Worm (Caenorhabditis elegans) whole organism, L4 larva: ENCODE data around the gene hpo-6.

ENCODE experiments used
- F10B5.3 ChIP-seq: sonication (generic microtip); optimal IDR thresholded peaks from 2 replicates; lab custom pipeline; 2016; ENCODE audit warnings: mild to moderate bottlenecking, missing genetic modification characterization, missing compliant biosample characterization
- F26F4.8 ChIP-seq: fragments of 200-800 bp; sonication (Bioruptor generic); conservative IDR thresholded peaks from 2 replicates; pipeline ENCODE4 v1.3.6; 2022; ENCODE audit warnings: missing genetic modification characterization, missing compliant biosample characterization
- F49E8.2 ChIP-seq: sonication (generic microtip); optimal IDR thresholded peaks from 2 replicates; lab custom pipeline; 2016; ENCODE audit warnings: missing compliant biosample characterization, mild to moderate bottlenecking, missing genetic modification characterization, borderline replicate concordance
- Y105C5A.15 ChIP-seq: fragments of 200-800 bp; sonication (Bioruptor generic); IDR thresholded peaks from 2 replicates; pipeline ENCODE4 v1.3.6; 2022; ENCODE audit warnings: missing genetic modification characterization, missing compliant biosample characterization
- aha-1 ChIP-seq: fragments of 150-350 bp; peaks from one replicate; lab custom pipeline; 2014; ENCODE audit warnings: missing biosample characterization, missing genetic modification characterization
- ama-1 ChIP-seq: fragments of 150-350 bp; optimal IDR thresholded peaks from 2 replicates; lab custom pipeline; 2014; ENCODE audit warnings: inconsistent platforms, mixed read lengths
- arid-1 ChIP-seq: fragments of 200-800 bp; sonication (Bioruptor generic); conservative IDR thresholded peaks from 2 replicates; pipeline ENCODE4 v1.3.6; 2022; ENCODE audit warnings: missing genetic modification reagents, missing genetic modification characterization, missing compliant biosample characterization
- attf-4 ChIP-seq: sonication (generic microtip); optimal IDR thresholded peaks from 3 replicates; lab custom pipeline; 2017; ENCODE audit warnings: missing biosample characterization, missing genetic modification characterization
- ceh-82 ChIP-seq: sonication (generic microtip); optimal IDR thresholded peaks from 2 replicates; lab custom pipeline; 2017; ENCODE audit warnings: missing biosample characterization, missing genetic modification characterization
- ctbp-1 ChIP-seq: fragments of 200-800 bp; sonication (Bioruptor generic); IDR thresholded peaks from 2 replicates; pipeline ENCODE4 v1.3.6; 2022; ENCODE audit warnings: missing genetic modification reagents, missing genetic modification characterization, missing compliant biosample characterization
- daf-12 ChIP-seq: fragments of 150-350 bp; optimal IDR thresholded peaks from 2 replicates; lab custom pipeline; 2014; ENCODE audit warnings: missing biosample characterization, missing genetic modification reagents, missing genetic modification characterization
- dmd-9 ChIP-seq: fragments of 200-800 bp; sonication (Bioruptor generic); IDR thresholded peaks from 2 replicates; pipeline ENCODE4 v1.3.6; 2022; ENCODE audit warnings: missing genetic modification reagents, missing genetic modification characterization, missing compliant biosample characterization
- duxl-1 ChIP-seq: sonication (generic microtip); optimal IDR thresholded peaks from 2 replicates; lab custom pipeline; 2016; ENCODE audit warnings: mild to moderate bottlenecking, missing genetic modification characterization, moderate library complexity, missing compliant biosample characterization; ENCODE audit not compliant: poor library complexity
- dve-1 ChIP-seq: sonication (generic microtip); optimal IDR thresholded peaks from 2 replicates; lab custom pipeline; 2017; ENCODE audit warnings: antibody characterized with exemption, mild to moderate bottlenecking, missing genetic modification characterization, missing compliant biosample characterization; ENCODE audit not compliant: insufficient read depth
- egl-43 ChIP-seq: fragments of 200-800 bp; sonication (Bioruptor generic); IDR thresholded peaks from 2 replicates; pipeline ENCODE4 v1.3.6; 2022; ENCODE audit warnings: missing genetic modification reagents, missing genetic modification characterization, missing compliant biosample characterization
- hmg-1.1 ChIP-seq: fragments of 200-800 bp; sonication (Bioruptor generic); IDR thresholded peaks from 2 replicates; pipeline ENCODE4 v1.3.6; 2022; ENCODE audit warnings: missing genetic modification reagents, missing genetic modification characterization, missing compliant biosample characterization
- lir-3 ChIP-seq: sonication (generic microtip); optimal IDR thresholded peaks from 2 replicates; lab custom pipeline; 2016; ENCODE audit warnings: mild to moderate bottlenecking, missing genetic modification characterization, missing compliant biosample characterization
- madf-5 ChIP-seq, 2 experiments: fragments of 200-800 bp; sonication (Bioruptor generic); IDR thresholded peaks; 2 replicates each; pipeline ENCODE4 v1.3.6; 2022; ENCODE audit warnings: missing compliant biosample characterization in 2 of 2, missing genetic modification characterization in 2 of 2
- mdt-29 ChIP-seq: fragments of 200-800 bp; sonication (Bioruptor generic); IDR thresholded peaks from 2 replicates; pipeline ENCODE4 v1.3.6; 2022; ENCODE audit warnings: missing genetic modification reagents, missing genetic modification characterization, missing compliant biosample characterization
- mes-2 ChIP-seq: sonication (generic microtip); optimal IDR thresholded peaks from 2 replicates; lab custom pipeline; 2016; ENCODE audit warnings: missing genotype, mild to moderate bottlenecking, missing genetic modification characterization, missing compliant biosample characterization; ENCODE audit not compliant: poor library complexity, severe bottlenecking
- mxl-3 ChIP-seq: fragments of 200-800 bp; sonication (Bioruptor generic); optimal IDR thresholded peaks from 2 replicates; lab custom pipeline; 2018; ENCODE audit warnings: mild to moderate bottlenecking, missing genetic modification characterization, missing compliant biosample characterization
- nhr-10 ChIP-seq: fragments of 150-350 bp; optimal IDR thresholded peaks from 2 replicates; lab custom pipeline; 2014; ENCODE audit warnings: missing biosample characterization, missing genetic modification characterization
- nhr-102 ChIP-seq: sonication (generic microtip); optimal IDR thresholded peaks from 2 replicates; lab custom pipeline; 2016; ENCODE audit warnings: mild to moderate bottlenecking, missing genetic modification characterization, moderate library complexity, missing compliant biosample characterization
- nhr-111 ChIP-seq: fragments of 200-800 bp; sonication (Bioruptor generic); optimal IDR thresholded peaks from 2 replicates; lab custom pipeline; 2018; ENCODE audit warnings: mild to moderate bottlenecking, missing genetic modification characterization, missing compliant biosample characterization
- nhr-25 ChIP-seq: sonication (generic microtip); optimal IDR thresholded peaks from 2 replicates; lab custom pipeline; 2017; ENCODE audit warnings: missing genetic modification characterization, mild to moderate bottlenecking, missing compliant biosample characterization, antibody characterized with exemption, moderate library complexity, borderline replicate concordance; ENCODE audit not compliant: insufficient read depth
- nhr-42 ChIP-seq: fragments of 200-800 bp; sonication (Bioruptor generic); IDR thresholded peaks from 2 replicates; pipeline ENCODE4 v1.3.6; 2022; ENCODE audit warnings: missing genetic modification characterization, missing compliant biosample characterization
- nhr-48 ChIP-seq: sonication (generic microtip); optimal IDR thresholded peaks from 2 replicates; lab custom pipeline; 2016; ENCODE audit warnings: mild to moderate bottlenecking, missing genetic modification characterization, missing compliant biosample characterization
- pha-4 ChIP-seq, 2 experiments: fragments of 150-350 bp in 1 of 2; fragments of 200-800 bp in 1 of 2; sonication (Bioruptor generic) in 1 of 2; IDR thresholded peaks in 1 of 2; optimal IDR thresholded peaks in 1 of 2; 2 replicates each; pipeline versions ENCODE4 v1.3.6 to Lab custom; 2014 to 2022; ENCODE audit warnings: missing genetic modification characterization in 2 of 2, missing genetic modification reagents in 2 of 2, missing biosample characterization in 1 of 2, missing compliant biosample characterization in 1 of 2
- php-3 ChIP-seq: fragments of 200-800 bp; sonication (Bioruptor generic); IDR thresholded peaks from 2 replicates; pipeline ENCODE4 v1.3.6; 2022; ENCODE audit warnings: missing genetic modification reagents, missing genetic modification characterization, missing compliant biosample characterization
- pqm-1 ChIP-seq: sonication (generic microtip); optimal IDR thresholded peaks from 2 replicates; lab custom pipeline; 2017; ENCODE audit warnings: missing biosample characterization, missing genetic modification characterization
- rbr-2 ChIP-seq: sonication (generic microtip); optimal IDR thresholded peaks from 2 replicates; lab custom pipeline; 2016; ENCODE audit warnings: missing genotype, missing genetic modification characterization, missing compliant biosample characterization
- set-16 ChIP-seq: fragments of 200-800 bp; sonication (Bioruptor generic); IDR thresholded peaks from 2 replicates; pipeline ENCODE4 v1.3.6; 2022; ENCODE audit warnings: missing genetic modification reagents, missing genetic modification characterization, missing compliant biosample characterization
- skn-1 ChIP-seq: fragments of 150-350 bp; optimal IDR thresholded peaks from 2 replicates; lab custom pipeline; 2014; ENCODE audit warnings: missing biosample characterization, missing genetic modification characterization
- snpc-1.2 ChIP-seq: fragments of 200-800 bp; sonication (Bioruptor generic); IDR thresholded peaks from 2 replicates; pipeline ENCODE4 v1.3.6; 2022; ENCODE audit warnings: missing genetic modification reagents, missing genetic modification characterization, missing compliant biosample characterization
- snpc-4 ChIP-seq: fragments of 150-350 bp; optimal IDR thresholded peaks from 2 replicates; lab custom pipeline; 2014; ENCODE audit warnings: missing biosample characterization, missing genetic modification characterization
- tag-97 ChIP-seq: fragments of 200-800 bp; sonication (Bioruptor generic); IDR thresholded peaks from 2 replicates; pipeline ENCODE4 v1.3.6; 2022; ENCODE audit warnings: missing genetic modification characterization, missing compliant biosample characterization
- tra-1 ChIP-seq: fragments of 200-800 bp; sonication (Bioruptor generic); IDR thresholded peaks from 2 replicates; pipeline ENCODE4 v1.3.6; 2022; ENCODE audit warnings: missing genetic modification reagents, missing genetic modification characterization, missing compliant biosample characterization
- zip-2 ChIP-seq: fragments of 150-350 bp; optimal IDR thresholded peaks from 2 replicates; lab custom pipeline; 2014; ENCODE audit warnings: missing biosample characterization, missing genetic modification characterization

hpo-6 gene

ce11 chrIV:1547129-1547528 lies 14.9 kb upstream of the hpo-6 start:
- TF ChIP-seq lir-3 = no peak
- TF ChIP-seq nhr-48 (tag; lab: Kevin White, UChicago) = no peak
- no peak for TF ChIP-seq duxl-1 (tag; lab: Kevin White, UChicago)
- TF ChIP-seq daf-12 = no peak
- no peak for TF ChIP-seq hmg-1.1 (GFP tag; lab: Robert Waterston, UW)
- no peak for TF ChIP-seq nhr-42 (GFP tag; lab: Robert Waterston, UW)
- no peak for TF ChIP-seq dve-1
- TF ChIP-seq mdt-29 = no peak
- no peak for TF ChIP-seq zip-2 (tag; lab: Kevin White, UChicago)

- TF ChIP-seq set-16 (no peak), aha-1 (tag; lab: Kevin White, UChicago) (peak; percentile 70), F26F4.8 (GFP tag; lab: Robert Waterston, UW) (0 out of 2 replicates have a peak, but pooled peaks have one; percentile 9), ama-1 (lab: Kevin White, UChicago) (peak; percentile 85), ctbp-1 (GFP tag; lab: Robert Waterston, UW) (no peak), snpc-1.2 (GFP tag; lab: Robert Waterston, UW) (no peak), mes-2 (peak; percentile 16), F49E8.2 (tag; lab: Kevin White, UChicago) (no peak), nhr-25 (tag; lab: Kevin White, UChicago) (peak; percentile 1), arid-1 (0 out of 2 replicates have a peak, but pooled peaks have one; percentile 11)
These were observed 13.5 kb upstream of the hpo-6 start, which contains the start of gene col-107 for ce11 chrIV:1548457-1548861. Gene col-107, plus strand, starts transcription at chrIV:1548721.

ce11 chrIV:1549095-1550093 lies 12.6 kb upstream of the hpo-6 start:
- peak; percentile 85 for TF ChIP-seq ama-1 (lab: Kevin White, UChicago)
- peak; percentile 5 for TF ChIP-seq mes-2
- no peak for TF ChIP-seq nhr-102
- TF ChIP-seq attf-4 (tag; lab: Kevin White, UChicago) = no peak
- TF ChIP-seq nhr-25 (tag; lab: Kevin White, UChicago) = no peak
- TF ChIP-seq skn-1 = no peak
- TF ChIP-seq ceh-82 (tag; lab: Kevin White, UChicago) = no peak
- no peak for TF ChIP-seq F10B5.3 (tag; lab: Kevin White, UChicago)
- TF ChIP-seq dmd-9 (GFP tag; lab: Robert Waterston, UW) = no peak
- 0 out of 2 replicates have a peak, but pooled peaks have one; percentile 17 for TF ChIP-seq tra-1 (GFP tag; lab: Robert Waterston, UW)
- TF ChIP-seq Y105C5A.15 (GFP tag; lab: Robert Waterston, UW) = no peak
- TF ChIP-seq snpc-4 (tag; lab: Kevin White, UChicago) = no peak
- peak; percentile 83; the same call in 1 of the 2 replicates for TF ChIP-seq pha-4 (GFP tag; IDR thresholded peaks at IDR 0.05; lab: Robert Waterston, UW)
- no peak for TF ChIP-seq pha-4 (tag; optimal IDR thresholded peaks at IDR 0.05; lab: Kevin White, UChicago)
- TF ChIP-seq nhr-111 (GFP tag; lab: Kevin White, UChicago) = peak; percentile 9
- TF ChIP-seq set-16 = peak; percentile 99
- TF ChIP-seq nhr-42 (GFP tag; lab: Robert Waterston, UW) = no peak
- TF ChIP-seq aha-1 (tag; lab: Kevin White, UChicago) = peak; percentile 84
- TF ChIP-seq madf-5 (GFP tag; IDR thresholded peaks at IDR 0.05; lab: Robert Waterston, UW) = peak in 1 of 2 experiments; percentile 100; a peak in 2 of 4 replicates
- no peak for TF ChIP-seq nhr-10 (tag; lab: Kevin White, UChicago)
- TF ChIP-seq mxl-3 (GFP tag; lab: Kevin White, UChicago) = peak; percentile 9
- no peak for TF ChIP-seq pqm-1 (tag; lab: Kevin White, UChicago)
- TF ChIP-seq tag-97 (GFP tag; lab: Robert Waterston, UW) = no peak
- no peak for TF ChIP-seq php-3 (GFP tag; lab: Robert Waterston, UW)
- peak; percentile 41 for TF ChIP-seq rbr-2 (tag; lab: Kevin White, UChicago)
- TF ChIP-seq snpc-1.2 (GFP tag; lab: Robert Waterston, UW) = no peak
- peak; percentile 50; the same call in 1 of the 2 replicates for TF ChIP-seq egl-43 (GFP tag; lab: Robert Waterston, UW)
- TF ChIP-seq, all 104 proteins: peak for 11
